Worm (Caenorhabditis elegans) whole organism, L3 larva: Measurements from ENCODE around the gene bath-10.

Source experiments
- R02D3.7 ChIP-seq: fragments of 150-350 bp; optimal IDR thresholded peaks from 2 replicates; lab custom pipeline; 2014; ENCODE audit warnings: missing biosample characterization, missing genetic modification characterization
- ZK546.5 ChIP-seq: sonication (generic microtip); optimal IDR thresholded peaks from 2 replicates; lab custom pipeline; 2017; ENCODE audit warnings: missing biosample characterization, missing genetic modification characterization
- aly-2 ChIP-seq: fragments of 150-350 bp; optimal IDR thresholded peaks from 2 replicates; lab custom pipeline; 2014; ENCODE audit warnings: missing biosample characterization, missing genetic modification characterization
- ama-1 ChIP-seq: fragments of 150-350 bp; optimal IDR thresholded peaks from 2 replicates; lab custom pipeline; 2018
- ceh-16 ChIP-seq: sonication (generic microtip); optimal IDR thresholded peaks from 2 replicates; lab custom pipeline; 2017; ENCODE audit warnings: missing biosample characterization, missing genetic modification characterization
- ceh-82 ChIP-seq: fragments of 150-350 bp; optimal IDR thresholded peaks from 2 replicates; lab custom pipeline; 2014; ENCODE audit warnings: missing biosample characterization, missing genetic modification characterization
- daf-12 ChIP-seq: fragments of 150-350 bp; optimal IDR thresholded peaks from 2 replicates; lab custom pipeline; 2014; ENCODE audit warnings: missing biosample characterization, missing genetic modification reagents, missing genetic modification characterization
- egl-27 ChIP-seq: sonication (generic microtip); optimal IDR thresholded peaks from 4 replicates; lab custom pipeline; 2017; ENCODE audit warnings: missing biosample characterization, missing genetic modification reagents, missing genetic modification characterization
- elt-2 ChIP-seq: sonication (generic microtip); optimal IDR thresholded peaks from 2 replicates; lab custom pipeline; 2016; ENCODE audit warnings: missing genetic modification reagents, mild to moderate bottlenecking, missing genetic modification characterization, missing compliant biosample characterization
- elt-3 ChIP-seq, 3 experiments: fragments of 150-350 bp in 1 of 3; sonication (generic microtip) in 2 of 3; optimal IDR thresholded peaks; 2 replicates in 2 of 3; 4 replicates in 1 of 3; lab custom pipeline; 2014 to 2017; ENCODE audit warnings: missing biosample characterization in 3 of 3, missing genetic modification characterization in 3 of 3
- eor-1 ChIP-seq, 2 experiments: fragments of 150-350 bp; optimal IDR thresholded peaks; 2 replicates each; lab custom pipeline; 2014 to 2018; ENCODE audit warnings: missing biosample characterization in 2 of 2, missing genetic modification characterization in 2 of 2
- fkh-10 ChIP-seq: sonication (generic microtip); optimal IDR thresholded peaks from 2 replicates; lab custom pipeline; 2017; ENCODE audit warnings: missing biosample characterization, missing genetic modification reagents, missing genetic modification characterization
- fkh-2 ChIP-seq: fragments of 150-350 bp; optimal IDR thresholded peaks from 2 replicates; lab custom pipeline; 2014; ENCODE audit warnings: missing biosample characterization, missing genetic modification reagents, missing genetic modification characterization
- fos-1 ChIP-seq: fragments of 150-350 bp; optimal IDR thresholded peaks from 2 replicates; lab custom pipeline; 2014; ENCODE audit warnings: missing biosample characterization, missing genetic modification characterization
- hmg-11 ChIP-seq: sonication (generic microtip); optimal IDR thresholded peaks from 2 replicates; lab custom pipeline; 2016; ENCODE audit warnings: missing genetic modification characterization, missing compliant biosample characterization
- jun-1 ChIP-seq: fragments of 150-350 bp; optimal IDR thresholded peaks from 2 replicates; lab custom pipeline; 2014; ENCODE audit warnings: missing biosample characterization, missing genetic modification reagents, missing genetic modification characterization
- lin-15B ChIP-seq: fragments of 150-350 bp; optimal IDR thresholded peaks from 2 replicates; lab custom pipeline; 2014; ENCODE audit warnings: missing biosample characterization, missing genetic modification characterization
- lin-39 ChIP-seq: fragments of 150-350 bp; optimal IDR thresholded peaks from 2 replicates; lab custom pipeline; 2018; ENCODE audit warnings: missing biosample characterization, missing genetic modification reagents, missing genetic modification characterization
- lsy-12 ChIP-seq: sonication (generic microtip); optimal IDR thresholded peaks from 2 replicates; lab custom pipeline; 2016; ENCODE audit warnings: mild to moderate bottlenecking, missing genetic modification characterization, missing compliant biosample characterization
- nfya-1 ChIP-seq: sonication (generic microtip); optimal IDR thresholded peaks from 2 replicates; lab custom pipeline; 2017; ENCODE audit warnings: missing genetic modification characterization, mild to moderate bottlenecking, missing compliant biosample characterization, antibody characterized with exemption, moderate library complexity; ENCODE audit not compliant: insufficient read depth
- nhr-11 ChIP-seq: fragments of 150-350 bp; optimal IDR thresholded peaks from 2 replicates; lab custom pipeline; 2014; ENCODE audit warnings: missing biosample characterization, missing genetic modification characterization
- nhr-12 ChIP-seq: fragments of 150-350 bp; optimal IDR thresholded peaks from 2 replicates; lab custom pipeline; 2014; ENCODE audit warnings: missing biosample characterization, missing genetic modification characterization
- nhr-23 ChIP-seq: fragments of 150-350 bp; optimal IDR thresholded peaks from 2 replicates; lab custom pipeline; 2014; ENCODE audit warnings: missing biosample characterization, missing genetic modification reagents, missing genetic modification characterization
- nhr-237 ChIP-seq: fragments of 150-350 bp; optimal IDR thresholded peaks from 2 replicates; lab custom pipeline; 2014; ENCODE audit warnings: missing biosample characterization, missing genetic modification characterization
- nhr-25 ChIP-seq: sonication (generic microtip); optimal IDR thresholded peaks from 2 replicates; lab custom pipeline; 2017; ENCODE audit warnings: missing biosample characterization, missing genetic modification characterization
- nhr-28 ChIP-seq: fragments of 150-350 bp; optimal IDR thresholded peaks from 2 replicates; lab custom pipeline; 2014; ENCODE audit warnings: missing biosample characterization, missing genetic modification characterization
- nhr-67 ChIP-seq: fragments of 150-350 bp; optimal IDR thresholded peaks from 2 replicates; lab custom pipeline; 2014; ENCODE audit warnings: missing biosample characterization, missing genetic modification characterization
- nhr-77 ChIP-seq: fragments of 150-350 bp; optimal IDR thresholded peaks from 2 replicates; lab custom pipeline; 2014; ENCODE audit warnings: missing biosample characterization, missing genetic modification characterization
- pha-4 ChIP-seq: fragments of 150-350 bp; optimal IDR thresholded peaks from 2 replicates; lab custom pipeline; 2014; ENCODE audit warnings: missing biosample characterization, missing genetic modification reagents, missing genetic modification characterization
- pqm-1 ChIP-seq: fragments of 150-350 bp; optimal IDR thresholded peaks from 2 replicates; lab custom pipeline; 2017; ENCODE audit warnings: missing biosample characterization, missing genetic modification characterization, inconsistent platforms
- skn-1 ChIP-seq: fragments of 150-350 bp; optimal IDR thresholded peaks from 2 replicates; lab custom pipeline; 2014; ENCODE audit warnings: missing biosample characterization, missing genetic modification characterization
- snpc-4 ChIP-seq: fragments of 150-350 bp; optimal IDR thresholded peaks from 2 replicates; lab custom pipeline; 2014; ENCODE audit warnings: missing biosample characterization, missing genetic modification characterization
- tbx-2 ChIP-seq: sonication (generic microtip); optimal IDR thresholded peaks from 2 replicates; lab custom pipeline; 2016; ENCODE audit warnings: mild to moderate bottlenecking, missing genetic modification characterization, missing compliant biosample characterization
- unc-39 ChIP-seq: sonication (generic microtip); optimal IDR thresholded peaks from 4 replicates; lab custom pipeline; 2017; ENCODE audit warnings: missing biosample characterization, missing genetic modification characterization
- unc-62 ChIP-seq: fragments of 150-350 bp; sonication (generic microtip); optimal IDR thresholded peaks from 4 replicates; lab custom pipeline; 2014; ENCODE audit warnings: missing biosample characterization, missing genetic modification reagents, missing genetic modification characterization
- zag-1 ChIP-seq: fragments of 150-350 bp; optimal IDR thresholded peaks from 2 replicates; lab custom pipeline; 2014; ENCODE audit warnings: missing biosample characterization, missing genetic modification characterization
- ztf-11 ChIP-seq: fragments of 150-350 bp; optimal IDR thresholded peaks from 2 replicates; lab custom pipeline; 2014; ENCODE audit warnings: missing biosample characterization, missing genetic modification characterization

bath-10 gene

DNA sequence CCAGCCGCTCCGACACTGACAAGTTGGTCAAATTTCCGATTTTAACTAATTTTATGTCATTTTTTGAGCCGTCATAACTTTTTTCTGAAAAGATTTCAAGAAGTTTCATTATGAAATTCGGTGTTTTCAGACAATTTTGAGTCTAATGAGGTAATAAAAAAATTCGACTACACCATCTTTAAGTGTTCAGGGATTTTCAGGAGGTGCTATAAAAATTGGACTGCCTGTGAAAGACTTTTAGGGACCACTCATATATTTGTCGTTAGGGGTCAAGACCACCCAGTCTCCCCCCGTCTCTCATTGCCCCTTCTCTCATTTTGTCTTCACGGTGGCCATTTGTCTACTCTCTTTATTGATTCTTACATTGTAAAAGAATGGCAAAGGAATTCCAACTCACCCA is at the start of gene bath-10:
Gene bath-10, plus strand, starts transcription at position 301 of the 400 bp plus-strand sequence.
- TF ChIP-seq ztf-11 (tag; lab: Kevin White, UChicago): no peak
- TF ChIP-seq hmg-11 (tag; lab: Kevin White, UChicago): no peak
- TF ChIP-seq nhr-11: no peak
- TF ChIP-seq snpc-4 (tag; lab: Kevin White, UChicago): no peak
- no peak for TF ChIP-seq pqm-1 (tag; lab: Kevin White, UChicago)
- no peak for TF ChIP-seq fkh-10
- no peak for TF ChIP-seq nhr-12
- TF ChIP-seq fkh-2 (tag; lab: Kevin White, UChicago): no peak
- no peak for TF ChIP-seq jun-1 (tag; lab: Kevin White, UChicago)
- no peak for TF ChIP-seq lsy-12 (tag; lab: Kevin White, UChicago)
- no peak for TF ChIP-seq ceh-82
- no peak for TF ChIP-seq unc-62 (GFP tag; lab: Kevin White, UChicago)
- no peak for TF ChIP-seq eor-1 (tag; optimal IDR thresholded peaks at IDR 0.05; lab: Kevin White, UChicago)
- no peak for TF ChIP-seq unc-39
- no peak for TF ChIP-seq nhr-25 (tag; lab: Kevin White, UChicago)
- no peak for TF ChIP-seq skn-1
- no peak for TF ChIP-seq egl-27 (tag; lab: Kevin White, UChicago)
- TF ChIP-seq fos-1 (tag; lab: Kevin White, UChicago): no peak

DNA sequence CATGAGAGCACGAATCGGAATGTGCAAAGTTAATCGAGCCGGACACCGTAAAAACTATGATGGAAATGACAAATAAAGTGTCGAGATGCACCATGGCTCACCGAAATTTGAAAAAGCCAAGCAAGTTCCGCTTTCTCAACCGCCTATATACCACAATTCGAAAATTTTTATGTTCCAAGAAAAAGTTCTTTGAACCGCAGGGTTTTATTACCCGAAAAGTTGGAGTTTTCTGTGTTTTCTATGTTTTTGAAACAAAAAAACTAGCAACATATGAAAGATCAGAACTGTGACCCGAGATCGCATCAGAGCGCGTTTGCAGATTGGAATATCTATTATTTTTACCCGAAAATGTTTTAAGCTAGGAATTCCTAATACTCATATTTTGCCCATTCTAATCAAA is 47.8 kb upstream of the bath-10 start, which contains the start of gene Y46D2A.3:
Gene Y46D2A.3, minus strand, starts transcription at position 101 of the 400 bp plus-strand sequence.
- TF ChIP-seq ceh-16 (tag; lab: Kevin White, UChicago) (no peak), ZK546.5 (tag; lab: Kevin White, UChicago) (no peak), nhr-12 (no peak), snpc-4 (tag; lab: Kevin White, UChicago) (no peak), nhr-23 (tag; lab: Kevin White, UChicago) (no peak), lin-39 (tag; lab: Kevin White, UChicago) (no peak), eor-1 (tag; optimal IDR thresholded peaks at IDR 0.05; lab: Kevin White, UChicago) (no peak), nhr-67 (no peak), daf-12 (tag; lab: Kevin White, UChicago) (no peak), elt-3 (tag; optimal IDR thresholded peaks at IDR 0.05; lab: Kevin White, UChicago) (no peak), nhr-237 (no peak), aly-2 (tag; lab: Kevin White, UChicago) (no peak), nhr-77 (tag; lab: Kevin White, UChicago) (no peak), unc-62 (GFP tag; lab: Kevin White, UChicago) (no peak), egl-27 (tag; lab: Kevin White, UChicago) (no peak), ceh-82 (no peak), nhr-11 (no peak), tbx-2 (tag; lab: Kevin White, UChicago) (no peak), lsy-12 (tag; lab: Kevin White, UChicago) (no peak), hmg-11 (tag; lab: Kevin White, UChicago) (no peak)

DNA sequence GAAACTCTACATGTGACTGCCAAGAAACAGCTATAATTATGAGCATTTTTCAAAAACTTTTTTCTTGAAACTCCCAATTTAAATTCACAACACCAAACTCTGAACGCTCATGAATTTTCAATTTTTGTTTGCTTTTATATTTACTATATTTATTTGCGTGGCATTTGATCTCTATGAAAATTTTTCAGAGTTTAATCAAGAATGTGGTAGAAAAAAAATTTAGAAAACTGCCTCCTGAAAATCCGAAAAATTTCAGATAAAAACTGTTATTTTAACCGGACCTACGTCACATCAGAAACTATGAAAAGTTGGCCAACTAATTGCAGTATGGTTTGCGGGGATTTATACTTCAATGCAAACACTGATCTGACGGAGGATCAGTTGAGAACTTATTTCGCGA is 42.8 kb upstream of the bath-10 start, which contains the start of gene irld-27:
Gene irld-27, plus strand, starts transcription at position 301 of the 400 bp plus-strand sequence.
- no peak for TF ChIP-seq fkh-10
- TF ChIP-seq ZK546.5 (tag; lab: Kevin White, UChicago): no peak

DNA sequence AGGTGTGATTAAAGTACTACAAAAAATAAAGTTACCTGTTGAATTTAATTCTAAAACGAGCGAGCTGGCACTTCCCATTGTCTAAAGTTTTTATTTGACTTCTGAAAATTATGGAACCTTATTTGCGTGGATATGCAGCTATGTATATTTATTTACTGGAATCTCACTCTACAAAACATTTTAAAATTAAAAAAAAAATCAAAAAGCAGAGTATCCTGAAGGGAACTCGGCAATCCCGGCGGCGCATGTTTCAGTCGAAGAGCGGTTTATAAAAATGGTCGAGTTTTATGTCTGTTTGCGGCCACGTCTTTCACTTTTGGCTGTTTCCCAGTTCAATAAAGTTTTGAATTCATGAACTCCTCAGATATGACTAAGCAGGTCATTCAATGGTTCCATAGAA is 37.8 kb upstream of the bath-10 start, which contains the start of gene F14D2.19:
Gene F14D2.19, minus strand, starts transcription at position 101 of the 400 bp plus-strand sequence.
- no peak for TF ChIP-seq ama-1 (lab: Kevin White, UChicago)
- no peak for TF ChIP-seq nhr-28 (tag; lab: Kevin White, UChicago)
- no peak for TF ChIP-seq nhr-11
- no peak for TF ChIP-seq lsy-12 (tag; lab: Kevin White, UChicago)
- no peak for TF ChIP-seq nfya-1
- no peak for TF ChIP-seq nhr-67
- no peak for TF ChIP-seq unc-39
- TF ChIP-seq R02D3.7 (tag; lab: Kevin White, UChicago): no peak
- TF ChIP-seq fos-1 (tag; lab: Kevin White, UChicago): no peak
- TF ChIP-seq nhr-23 (tag; lab: Kevin White, UChicago): no peak

ce11 chrII:3338556-3338955 is 36.3 kb upstream of the bath-10 start, which contains the start of gene F14D2.7:
Gene F14D2.7, minus strand, starts transcription at chrII:3338656.
- TF ChIP-seq zag-1 (tag; lab: Kevin White, UChicago) (no peak), lin-15B (tag; lab: Kevin White, UChicago) (no peak), elt-2 (tag; lab: Kevin White, UChicago) (no peak), ceh-82 (no peak), pqm-1 (tag; lab: Kevin White, UChicago) (no peak), ZK546.5 (tag; lab: Kevin White, UChicago) (no peak), nhr-23 (tag; lab: Kevin White, UChicago) (no peak), pha-4 (tag; lab: Kevin White, UChicago) (no peak), nfya-1 (no peak), fkh-2 (tag; lab: Kevin White, UChicago) (no peak)
- TF ChIP-seq, all 47 proteins: peak for 0
